Fruit fly (Drosophila melanogaster): Measurements from ENCODE around the gene CG3062.

The CG3062 gene

DNA sequence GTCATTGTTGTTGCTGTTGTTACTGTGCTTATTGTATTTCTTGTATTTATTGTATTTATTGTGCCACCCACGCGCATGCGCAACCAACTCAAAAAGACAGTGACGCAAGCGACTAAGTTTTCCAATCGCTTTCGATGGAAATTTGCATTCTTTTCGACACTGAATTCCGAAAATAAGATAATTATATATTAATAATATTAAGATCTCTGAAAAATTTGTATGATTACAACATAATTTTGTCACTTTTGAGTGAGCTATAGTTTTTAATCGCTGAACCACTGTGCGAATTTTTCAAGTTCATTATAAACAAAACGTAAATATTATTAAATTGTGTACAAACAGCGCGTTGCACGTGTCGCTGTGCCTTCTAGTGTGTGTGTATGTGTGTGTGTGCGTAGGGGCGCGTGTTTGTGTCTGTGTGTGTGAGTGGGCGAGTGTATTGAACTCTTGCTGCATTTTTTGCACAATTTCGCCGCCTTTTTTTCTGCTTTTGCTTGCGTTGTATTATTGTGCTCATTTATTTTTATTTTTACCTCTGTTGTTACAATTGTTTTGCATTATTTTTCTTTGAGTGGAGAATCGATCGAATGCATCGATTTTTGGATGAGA lies 28.9 kb downstream of the CG3062 start (continued):
- TF ChIP-seq Sox102F (GFP tag; optimal IDR thresholded peaks at IDR 0.05) (peak; percentile 1), Drgx (GFP tag; IDR thresholded peaks at IDR 0.05) (0 out of 2 replicates have a peak, but pooled peaks have one; percentile 28), sim (GFP tag; IDR thresholded peaks at IDR 0.05) (no peak), CG11504 (tag; optimal IDR thresholded peaks at IDR 0.05) (peak; percentile 31), zen (tag; optimal IDR thresholded peaks at IDR 0.05) (no peak), tgo (GFP tag; IDR thresholded peaks at IDR 0.05) (peak; percentile 26; the same call in 1 of the 3 replicates), cg (GFP tag; optimal IDR thresholded peaks at IDR 0.05) (peak; percentile 2), crc (GFP tag; optimal IDR thresholded peaks at IDR 0.05) (no peak), kah (GFP tag; optimal IDR thresholded peaks at IDR 0.05) (no peak), fu2 (GFP tag; optimal IDR thresholded peaks at IDR 0.05) (no peak)

DNA sequence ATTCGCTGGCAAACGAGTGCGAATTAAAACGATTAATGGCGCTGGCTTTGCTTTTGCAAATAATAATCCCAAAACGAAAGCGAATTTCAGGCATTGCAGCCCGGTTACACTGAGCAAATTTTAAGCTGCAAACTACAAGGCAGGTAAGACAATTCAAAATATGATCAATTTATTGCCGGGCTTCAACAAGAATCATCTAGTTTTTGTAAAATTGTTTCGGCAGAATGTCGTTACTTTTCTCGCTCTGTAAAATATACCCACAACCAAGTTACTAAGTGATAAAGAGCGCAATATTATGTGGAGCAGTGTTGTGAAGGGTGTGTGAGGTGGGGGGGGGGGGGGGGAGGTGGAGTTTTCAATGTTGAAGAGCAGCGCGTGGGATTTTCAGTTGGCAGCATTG lies 29.7 kb downstream of the CG3062 start:
- TF ChIP-seq CG10462 (GFP tag; optimal IDR thresholded peaks at IDR 0.05) = no peak
- no peak for TF ChIP-seq pan (optimal IDR thresholded peaks at IDR 0.05)
- TF ChIP-seq pan (GFP tag; optimal IDR thresholded peaks at IDR 0.05 in 1 of 2, IDR thresholded peaks at IDR 0.05 in 1 of 2) = peak in 1 of 2 experiments; percentile 13
- 0 out of 2 replicates have a peak, but pooled peaks have one; percentile 15 for TF ChIP-seq CG6689 (GFP tag; IDR thresholded peaks at IDR 0.05)
- no peak for TF ChIP-seq phol (tag; optimal IDR thresholded peaks at IDR 0.05)
- 0 out of 2 replicates have a peak, but pooled peaks have one; percentile 17 for TF ChIP-seq Rfx (GFP tag; IDR thresholded peaks at IDR 0.05)
- TF ChIP-seq vnd (GFP tag; IDR thresholded peaks at IDR 0.05; ENCODE audit: partially characterized antibody) = no peak
- peak; percentile 0 for TF ChIP-seq gem (tag; optimal IDR thresholded peaks at IDR 0.05)
- TF ChIP-seq crol (GFP tag; IDR thresholded peaks at IDR 0.05) = peak; percentile 52
- peak; percentile 29 for TF ChIP-seq CG1603 (tag; optimal IDR thresholded peaks at IDR 0.05)
- no peak for TF ChIP-seq klu (GFP tag; IDR thresholded peaks at IDR 0.05)
- peak; percentile 30; the same call in 2 of the 3 replicates for TF ChIP-seq row (GFP tag; IDR thresholded peaks at IDR 0.05)
- TF ChIP-seq zen2 (GFP tag; IDR thresholded peaks at IDR 0.05; ENCODE audit: partially characterized antibody) = no peak
- TF ChIP-seq slbo (GFP tag; IDR thresholded peaks at IDR 0.05) = 0 out of 2 replicates have a peak, but pooled peaks have one; percentile 11
- TF ChIP-seq CG31441 (GFP tag; IDR thresholded peaks at IDR 0.05) = no peak
- TF ChIP-seq Med (GFP tag) = peak; percentile 58
- TF ChIP-seq Ptx1 (GFP tag; IDR thresholded peaks at IDR 0.05) = peak; percentile 38; the same call in 1 of the 2 replicates
- 0 out of 2 replicates have a peak, but pooled peaks have one; percentile 6 for TF ChIP-seq esg (GFP tag; conservative IDR thresholded peaks at IDR 0.05)
- TF ChIP-seq C15 (GFP tag; IDR thresholded peaks at IDR 0.05) = no peak
- no peak for TF ChIP-seq prd (optimal IDR thresholded peaks at IDR 0.05)
- TF ChIP-seq prd (GFP tag; IDR thresholded peaks at IDR 0.05) = peak; percentile 44; the same call in 1 of the 3 replicates
- no peak for TF ChIP-seq mirr (GFP tag; optimal IDR thresholded peaks at IDR 0.05)
- TF ChIP-seq Ada2b (GFP tag; IDR thresholded peaks at IDR 0.05) = 0 out of 2 replicates have a peak, but pooled peaks have one; percentile 20

DNA sequence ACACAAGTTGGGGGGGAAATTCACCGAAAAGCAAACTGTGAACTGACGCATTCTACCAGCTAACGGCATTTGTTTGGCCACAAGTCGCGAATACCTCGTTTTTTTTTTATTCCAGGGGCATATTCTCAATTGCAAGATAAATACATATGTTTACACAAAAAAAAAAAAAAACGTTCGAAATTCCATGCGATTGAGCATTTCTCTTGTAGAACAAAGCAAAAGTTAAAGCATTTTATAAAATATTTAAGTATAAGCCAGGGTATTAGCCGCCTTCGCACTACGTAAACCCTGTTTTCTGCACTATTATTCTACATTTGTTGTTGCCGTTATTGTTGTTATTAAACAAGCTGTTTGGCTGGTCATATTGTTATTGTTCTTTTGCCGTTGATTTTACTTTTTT lies 30.3 kb downstream of the CG3062 start:
- TF ChIP-seq CG7271 (tag; optimal IDR thresholded peaks at IDR 0.05) (no peak), D19B (GFP tag; optimal IDR thresholded peaks at IDR 0.05) (peak; percentile 85), CG10654 (GFP tag; optimal IDR thresholded peaks at IDR 0.05) (no peak), zfh1 (GFP tag; IDR thresholded peaks at IDR 0.05) (peak; percentile 59; the same call in 2 of the 3 replicates), hkb (optimal IDR thresholded peaks at IDR 0.05) (no peak), hkb (GFP tag; IDR thresholded peaks at IDR 0.05) (peak; percentile 35; the same call in 1 of the 2 replicates), slou (GFP tag; optimal IDR thresholded peaks at IDR 0.05) (no peak), rib (GFP tag; IDR thresholded peaks at IDR 0.05) (no peak), Dref (GFP tag; IDR thresholded peaks at IDR 0.05) (no peak), Drgx (GFP tag; IDR thresholded peaks at IDR 0.05) (peak; percentile 48), CG11504 (tag; optimal IDR thresholded peaks at IDR 0.05) (peak; percentile 47), Hmr (GFP tag; optimal IDR thresholded peaks at IDR 0.05) (peak; percentile 33), Med (GFP tag) (peak; percentile 72), CG15514 (GFP tag; optimal IDR thresholded peaks at IDR 0.05) (peak; percentile 14), Pdp1 (GFP tag; optimal IDR thresholded peaks at IDR 0.05) (peak; percentile 5 to 8), tgo (GFP tag; IDR thresholded peaks at IDR 0.05) (peak; percentile 29; the same call in 1 of the 3 replicates), E2f1 (GFP tag; IDR thresholded peaks at IDR 0.05) (peak; percentile 30), CG8388 (GFP tag; optimal IDR thresholded peaks at IDR 0.05) (no peak), CG1529 (GFP tag; optimal IDR thresholded peaks at IDR 0.05) (no peak), Eip74EF (GFP tag; optimal IDR thresholded peaks at IDR 0.05) (no peak)

Measured in whole organism, embryonic.